Worm (Caenorhabditis elegans): ENCODE data around the gene unc-1.

The unc-1 gene

DNA sequence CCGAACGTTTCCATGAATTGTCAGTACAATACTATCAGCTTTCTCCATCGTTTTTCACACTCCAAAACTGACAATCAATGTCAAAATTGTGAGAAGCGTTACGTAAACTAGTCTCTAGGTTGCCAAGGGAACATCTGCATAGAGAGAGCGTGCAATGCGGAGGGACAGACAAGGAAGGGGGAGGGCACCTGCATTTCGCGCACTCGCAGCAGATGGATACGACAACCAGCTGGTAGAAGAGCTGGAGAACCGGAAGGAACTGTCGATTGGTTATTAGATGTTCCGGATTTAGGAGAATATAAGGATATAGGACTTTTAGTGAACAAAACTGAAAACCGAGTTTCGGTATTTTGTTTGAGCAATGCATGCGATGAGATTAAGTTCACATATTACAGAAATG lies 6.7 kb upstream of the unc-1 start, which contains the start of gene mksr-1:
mksr-1 (minus strand) TSS at position 144 of the 400 bp plus-strand sequence.
- no peak for TF ChIP-seq unc-62 (GFP tag; optimal IDR thresholded peaks at IDR 0.05)

DNA sequence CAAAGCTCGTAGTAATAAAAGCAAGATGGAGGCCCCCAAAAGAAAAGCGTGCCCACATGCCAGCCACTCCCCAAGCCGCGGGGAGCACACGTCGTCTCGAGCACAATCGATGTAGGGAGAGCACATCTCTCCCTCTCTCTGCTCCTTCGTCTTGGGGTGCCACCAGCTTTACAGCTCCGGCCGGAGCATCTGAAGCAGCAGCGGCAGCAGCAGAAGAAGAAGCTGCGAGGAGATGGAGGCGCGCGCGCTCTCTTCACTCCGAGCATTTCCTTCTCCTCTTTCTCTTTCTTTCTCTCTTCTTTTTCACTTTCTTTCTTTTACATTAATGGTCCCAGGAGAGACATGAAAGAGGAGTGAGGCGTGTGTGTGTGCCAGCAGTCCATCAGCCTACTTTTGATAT lies 1.8 kb upstream of the unc-1 start:
- TF ChIP-seq unc-62 (GFP tag; optimal IDR thresholded peaks at IDR 0.05), result no peak

DNA sequence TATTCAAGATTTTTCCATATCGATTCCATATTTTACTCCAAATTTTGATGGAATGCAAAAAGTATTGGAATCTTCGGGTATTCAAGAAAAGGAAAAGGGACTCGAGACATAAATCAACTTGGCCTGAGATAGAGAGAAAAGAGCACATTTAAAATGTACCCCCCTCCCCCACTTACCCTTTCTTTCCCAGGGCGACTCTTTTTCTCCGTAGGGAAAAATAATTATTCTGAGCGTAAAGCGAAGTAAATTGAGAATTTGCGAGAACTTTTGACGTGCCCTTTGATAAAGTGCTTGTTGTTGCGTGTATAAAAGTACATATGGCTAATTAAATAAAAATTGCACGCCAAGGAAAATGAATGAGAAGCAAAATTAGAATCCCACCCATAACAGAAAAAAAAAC lies 1.5 kb downstream of the unc-1 start:
- TF ChIP-seq unc-62 (GFP tag; optimal IDR thresholded peaks at IDR 0.05), result no peak

DNA sequence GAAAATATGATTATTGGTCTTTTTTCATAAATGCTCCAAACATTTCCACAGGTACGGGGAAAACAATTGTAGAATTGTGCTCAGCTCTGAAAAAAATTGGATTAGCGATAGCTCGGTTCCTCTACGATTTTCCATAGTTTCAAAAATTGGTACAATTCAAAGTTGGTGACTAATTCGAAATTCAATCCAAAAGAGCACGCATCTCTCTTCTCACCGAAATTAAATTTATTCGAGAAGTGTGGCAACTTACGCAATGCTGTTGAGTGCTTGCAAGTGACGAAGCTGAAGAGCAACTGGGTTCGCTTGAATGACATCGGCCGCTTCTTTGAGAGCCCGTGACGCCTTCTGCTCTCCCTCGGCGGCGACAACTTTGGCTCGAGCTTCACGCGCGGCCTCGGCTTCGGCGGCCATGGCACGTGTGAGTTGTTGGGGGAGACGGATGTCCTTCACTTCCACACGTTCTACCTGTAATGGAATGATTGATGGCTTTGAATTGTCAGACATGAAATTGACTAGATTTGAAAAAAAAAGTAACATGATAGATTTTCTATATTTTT lies 4.4 kb downstream of the unc-1 start:
- no peak for TF ChIP-seq unc-62 (GFP tag; optimal IDR thresholded peaks at IDR 0.05)

DNA sequence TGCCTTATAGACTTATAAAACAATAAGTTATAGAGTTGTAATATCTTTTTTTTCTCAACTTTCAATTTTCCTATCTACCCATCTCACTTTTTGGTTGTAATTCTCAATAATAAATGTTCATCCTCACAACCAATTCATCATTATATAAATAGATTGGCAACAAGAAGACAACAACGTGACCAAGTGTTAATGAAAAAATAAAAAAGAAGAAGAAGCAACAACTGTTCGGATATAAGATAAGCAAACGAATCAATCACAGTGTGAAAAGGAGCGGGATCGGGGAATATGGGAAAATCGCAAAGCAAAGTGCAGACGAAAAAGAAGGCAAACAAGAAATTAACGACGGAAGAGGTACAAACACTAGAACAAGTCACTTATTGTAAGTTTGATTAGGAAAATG lies 8.3 kb downstream of the unc-1 start, which contains the start of gene ncs-3:
ncs-3 (plus strand) TSS at position 153 of the 400 bp plus-strand sequence.
- TF ChIP-seq unc-62 (GFP tag; optimal IDR thresholded peaks at IDR 0.05), result no peak

DNA sequence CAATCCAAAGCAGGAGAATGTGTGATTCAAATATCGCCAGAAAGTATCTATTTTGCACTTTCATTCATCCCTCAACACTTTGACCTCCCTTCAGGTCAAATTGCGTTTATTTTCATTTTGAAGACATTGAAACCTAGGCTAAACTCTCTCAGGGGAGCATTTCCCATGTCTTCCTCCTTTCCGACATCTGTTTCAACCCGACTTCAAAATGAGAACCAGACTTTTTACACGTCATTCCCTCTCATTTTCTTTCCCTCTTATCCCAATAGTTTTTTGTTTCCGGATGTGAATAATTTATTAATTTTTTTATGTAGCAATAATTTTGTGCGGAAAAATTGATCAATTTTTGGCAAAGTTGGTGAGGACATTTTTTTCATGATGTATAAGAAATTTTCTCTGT lies 9.3 kb downstream of the unc-1 start:
- TF ChIP-seq unc-62 (GFP tag; optimal IDR thresholded peaks at IDR 0.05), result no peak

DNA sequence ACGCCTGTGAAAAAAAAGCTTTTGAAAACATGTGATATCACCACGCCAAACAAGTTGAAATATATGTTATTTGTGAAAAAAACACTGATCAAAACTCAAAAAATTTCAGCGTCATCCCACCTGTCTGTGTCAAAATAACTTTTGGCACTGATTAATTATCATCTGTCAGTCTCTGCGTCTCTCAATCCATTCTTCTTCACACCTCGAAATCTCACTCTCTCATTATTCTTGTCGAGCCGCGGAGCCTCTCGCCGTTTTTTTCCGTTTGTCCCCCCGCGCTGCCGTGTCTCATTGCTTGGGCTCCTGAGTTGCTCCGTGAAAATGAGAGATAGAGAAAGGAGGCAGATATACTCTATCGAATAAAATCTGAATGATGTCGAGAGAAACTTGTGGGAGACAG lies 11.2 kb downstream of the unc-1 start:
- TF ChIP-seq unc-62 (GFP tag; optimal IDR thresholded peaks at IDR 0.05), result no peak

DNA sequence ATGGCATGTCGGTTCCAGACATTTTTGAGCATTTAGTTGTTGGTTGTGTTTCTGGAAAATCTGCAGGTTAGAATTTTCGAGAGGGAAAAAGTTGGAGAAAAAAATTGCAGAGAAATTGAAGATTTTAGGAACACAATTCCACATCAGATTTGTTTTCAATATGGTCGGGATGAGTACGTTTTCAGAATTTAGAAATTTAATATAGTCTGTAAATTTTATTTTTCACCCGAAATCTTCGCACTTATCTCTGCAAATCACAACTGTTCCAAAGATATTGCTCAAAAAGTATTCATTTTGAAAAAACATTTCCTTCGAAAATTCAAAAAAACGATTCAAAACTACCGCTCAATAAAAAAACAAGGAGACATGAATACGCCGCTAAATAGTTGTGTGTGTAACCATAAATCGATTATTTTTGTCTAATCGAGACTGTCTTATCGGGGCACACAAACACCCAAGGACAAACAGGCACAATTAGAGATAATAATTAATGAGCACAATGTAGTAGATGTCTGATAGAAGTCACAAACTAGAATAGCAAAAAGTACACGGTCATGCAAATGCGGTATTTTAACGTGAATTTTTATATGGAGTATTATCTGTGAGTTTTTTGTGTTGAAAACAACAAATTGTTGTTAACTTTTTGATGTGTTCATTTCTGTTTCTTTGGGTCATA lies 16.0 kb downstream of the unc-1 start, which contains the start of gene vpat-1:
vpat-1 (minus strand) TSS at position 51 of the 676 bp plus-strand sequence.
- TF ChIP-seq unc-62 (GFP tag; optimal IDR thresholded peaks at IDR 0.05), result no peak

DNA sequence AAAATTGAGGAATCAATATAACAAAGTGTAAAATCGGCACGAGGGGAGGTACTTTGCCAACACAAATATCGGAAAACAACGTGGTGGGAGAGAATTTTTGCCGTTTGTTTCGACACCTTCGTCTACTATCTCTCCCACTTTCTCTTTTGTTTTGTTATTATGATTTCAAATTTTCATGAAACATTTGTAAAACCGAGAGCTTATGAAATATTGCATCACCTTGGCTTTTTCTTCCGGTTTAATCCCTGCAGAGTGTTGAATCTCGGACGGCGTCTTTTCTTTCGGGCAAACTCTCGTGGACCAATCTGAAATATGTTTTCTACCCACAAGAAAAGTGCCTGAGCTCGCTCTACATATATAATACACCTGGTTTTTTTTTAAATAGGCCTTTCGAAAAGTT lies 17.9 kb downstream of the unc-1 start:
- TF ChIP-seq unc-62 (GFP tag; optimal IDR thresholded peaks at IDR 0.05), result no peak

DNA sequence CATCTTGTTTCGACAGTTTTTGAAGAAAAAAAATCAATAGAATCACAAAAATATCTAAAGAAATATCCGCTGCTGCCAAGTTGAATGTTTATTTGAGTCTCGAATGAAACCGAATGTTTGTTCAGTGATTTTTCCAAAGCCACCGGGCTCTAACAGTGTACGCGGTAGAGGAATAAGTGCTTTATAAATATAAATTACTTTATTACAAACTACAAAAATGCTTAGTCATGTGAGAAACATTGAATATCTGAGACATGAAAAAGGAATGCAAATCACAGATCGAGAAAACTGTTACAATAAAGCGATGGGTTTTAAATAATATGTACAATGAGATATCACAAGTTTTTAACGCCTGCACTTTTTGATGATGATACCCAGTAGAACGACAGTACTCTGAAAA lies 23.9 kb downstream of the unc-1 start, which contains the start of gene F55A4.7:
F55A4.7 (minus strand) TSS at position 101 of the 400 bp plus-strand sequence.
- no peak for TF ChIP-seq unc-62 (GFP tag; optimal IDR thresholded peaks at IDR 0.05)

DNA sequence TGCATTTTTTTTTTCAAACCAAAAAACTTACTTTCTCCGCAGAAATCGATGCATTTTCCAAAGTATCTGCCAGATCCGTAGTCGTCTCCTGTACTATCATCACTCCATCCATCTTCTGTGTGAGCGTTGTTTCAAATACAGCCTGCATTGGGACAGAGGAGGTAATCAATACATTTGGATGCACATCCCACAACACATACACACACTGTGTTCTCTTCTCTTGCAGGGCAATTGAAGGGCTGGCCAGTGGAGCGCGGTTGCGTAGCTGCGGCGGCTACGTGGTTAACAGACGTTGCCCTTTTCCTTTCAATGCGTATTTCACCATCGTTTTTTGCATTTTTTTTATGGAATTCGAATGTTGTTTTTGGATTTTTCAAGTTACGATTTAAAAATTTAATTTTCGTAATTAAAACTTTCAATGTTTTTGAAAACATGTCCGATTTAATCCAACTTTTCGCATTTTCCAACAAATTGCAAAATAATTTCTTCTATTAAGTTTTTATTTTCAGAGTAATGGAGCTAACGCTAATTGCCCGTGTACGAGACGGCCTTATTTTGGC lies 27.1 kb downstream of the unc-1 start, which contains the start of the genes stau-1 and sec-22:
stau-1 (minus strand) TSS at position 248 of the 560 bp plus-strand sequence.
sec-22 (plus strand) TSS at position 510 of the 560 bp plus-strand sequence.
- no peak for TF ChIP-seq unc-62 (GFP tag; optimal IDR thresholded peaks at IDR 0.05)

DNA sequence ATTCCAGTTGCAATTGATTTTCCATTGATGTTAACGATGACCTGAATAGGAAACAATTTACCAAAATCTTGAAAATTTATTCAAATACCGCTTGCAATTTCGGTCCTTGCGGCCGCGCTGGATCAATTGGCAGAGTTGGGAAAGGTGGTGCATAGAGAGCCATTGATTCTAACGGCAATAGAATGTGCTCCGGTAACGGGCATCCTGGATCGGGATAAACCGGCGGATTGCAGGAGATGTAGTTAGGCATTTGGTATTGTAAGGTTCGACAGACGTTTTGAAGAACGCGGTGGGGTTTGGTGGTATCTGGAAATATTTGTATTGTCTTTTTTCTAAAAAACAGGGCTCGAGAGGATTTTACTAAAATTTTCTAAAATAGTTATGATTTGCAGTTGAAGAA lies 31.4 kb downstream of the unc-1 start:
- TF ChIP-seq unc-62 (GFP tag; optimal IDR thresholded peaks at IDR 0.05), result no peak

DNA sequence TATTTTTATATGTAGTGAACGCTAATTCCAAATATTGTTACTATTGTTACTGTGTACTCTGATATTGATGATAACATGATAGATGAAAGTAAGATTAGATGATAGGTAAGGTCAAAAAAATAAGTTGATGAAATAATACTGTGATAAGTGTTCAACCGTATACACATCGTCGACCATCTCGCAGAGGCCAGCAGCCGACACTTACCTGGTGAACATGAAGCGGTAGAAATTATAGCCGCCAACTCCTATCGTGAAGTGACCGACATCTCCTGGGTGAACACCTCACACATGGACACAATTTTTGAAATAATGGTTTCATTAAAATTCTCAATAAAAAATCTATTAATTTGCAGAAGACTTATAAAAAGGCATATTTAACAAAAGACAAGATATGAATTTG lies 34.9 kb downstream of the unc-1 start:
- TF ChIP-seq unc-62 (GFP tag; optimal IDR thresholded peaks at IDR 0.05), result no peak

DNA sequence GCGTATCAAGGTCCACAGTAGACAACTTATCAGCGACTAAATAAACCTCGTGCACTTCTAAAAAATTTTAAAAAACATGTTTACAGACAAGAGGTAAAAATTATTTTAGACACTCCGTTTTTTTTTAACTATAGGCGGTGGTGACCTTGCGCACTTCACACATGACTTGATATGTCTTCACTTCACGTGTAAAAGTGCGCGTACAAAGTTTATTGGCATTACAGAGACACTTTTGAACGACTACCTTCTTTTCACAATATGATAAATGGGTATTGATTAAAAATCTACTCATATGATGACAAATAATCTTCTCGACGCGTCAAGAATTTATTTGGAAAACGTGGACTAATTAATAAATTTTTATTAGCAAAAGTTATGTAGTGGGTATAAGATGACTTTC lies 35.5 kb downstream of the unc-1 start:
- no peak for TF ChIP-seq unc-62 (GFP tag; optimal IDR thresholded peaks at IDR 0.05)

DNA sequence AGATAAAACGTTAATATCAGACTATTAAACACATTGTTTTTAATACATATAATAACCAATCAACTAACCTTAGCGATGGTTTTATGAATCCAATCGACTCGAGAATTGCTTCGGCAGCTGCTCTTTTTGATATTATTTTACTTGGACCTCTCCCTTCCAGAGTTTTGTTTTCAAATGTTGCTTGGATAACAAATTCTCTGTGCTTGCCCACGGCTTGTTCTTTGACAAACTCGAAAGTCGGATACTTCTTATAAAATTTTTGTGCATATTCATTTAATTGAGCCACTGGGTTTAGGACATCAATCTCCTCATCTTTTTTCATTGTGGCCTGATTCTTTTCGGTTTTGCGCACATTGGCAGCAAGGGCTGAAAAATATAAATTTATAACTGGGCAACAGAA lies 37.2 kb downstream of the unc-1 start, which contains the start of gene F55A4.3:
F55A4.3 (minus strand) TSS at position 101 of the 400 bp plus-strand sequence.
- no peak for TF ChIP-seq unc-62 (GFP tag; optimal IDR thresholded peaks at IDR 0.05)

DNA sequence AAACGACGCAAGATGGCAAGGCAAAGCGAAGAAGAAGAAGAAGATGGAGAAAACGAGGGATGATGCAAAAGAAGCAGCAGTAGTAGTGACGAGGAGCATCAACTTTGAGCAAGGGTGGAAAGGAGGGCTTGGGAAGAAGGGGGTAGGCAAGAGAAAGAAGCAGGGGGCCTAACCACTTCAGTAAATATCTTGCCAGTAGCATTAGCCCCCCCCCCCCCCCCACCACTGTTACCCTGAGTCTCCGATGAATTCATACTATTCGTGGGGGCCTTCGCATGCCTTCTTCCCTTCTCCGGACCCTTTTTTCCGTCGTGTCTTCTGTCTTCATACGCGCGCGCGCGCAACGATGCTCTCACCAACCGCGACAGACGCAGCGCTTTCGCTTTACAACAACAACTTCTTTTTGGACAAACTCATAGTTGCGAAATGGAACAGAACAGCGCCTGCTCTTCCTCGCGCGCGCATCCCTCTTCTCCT lies 40.4 kb downstream of the unc-1 start:
- TF ChIP-seq unc-62 (GFP tag; optimal IDR thresholded peaks at IDR 0.05), result no peak

DNA sequence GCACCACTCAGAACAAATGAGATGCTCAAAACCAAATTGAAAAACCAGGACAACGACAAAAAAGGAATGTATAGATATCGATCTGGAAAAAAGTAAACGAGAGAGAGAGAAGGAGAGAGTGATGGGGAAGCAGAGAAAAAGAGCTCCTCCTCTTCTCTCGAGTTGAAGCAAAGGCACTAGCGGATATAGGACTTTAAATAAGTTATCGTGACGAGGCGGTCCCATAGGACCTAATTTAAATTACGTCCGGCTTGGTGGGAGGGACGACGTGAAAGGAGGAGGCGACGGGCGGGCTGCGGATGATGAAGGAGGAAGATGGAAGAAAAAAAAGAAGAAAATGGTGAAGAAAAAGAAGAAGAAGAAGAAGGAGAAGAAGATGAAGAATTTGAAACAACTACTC lies 43.7 kb downstream of the unc-1 start:
- no peak for TF ChIP-seq unc-62 (GFP tag; optimal IDR thresholded peaks at IDR 0.05)
